Fruit fly (Drosophila melanogaster) whole organism, prepupa: ENCODE measurements around the gene CG13385.

Experiments used
- CG10631 ChIP-seq: fragments of 200-800 bp; sonication (Bioruptor generic); optimal IDR thresholded peaks from 2 replicates; lab custom pipeline; 2016; ENCODE audit warnings: missing biosample characterization, missing genetic modification characterization
- CG10669 ChIP-seq: fragments of 200-800 bp; sonication (Bioruptor generic); optimal IDR thresholded peaks from 3 replicates; lab custom pipeline; 2018; ENCODE audit warnings: missing biosample characterization, mild to moderate bottlenecking, missing genetic modification characterization, moderate library complexity
- CG11902 ChIP-seq: fragments of 200-800 bp; sonication (Bioruptor generic); optimal IDR thresholded peaks from 3 replicates; lab custom pipeline; 2016; ENCODE audit warnings: missing biosample characterization, missing genetic modification characterization
- CG1621 ChIP-seq: fragments of 200-800 bp; sonication (Bioruptor generic); optimal IDR thresholded peaks from 3 replicates; lab custom pipeline; 2018; ENCODE audit warnings: missing biosample characterization, mild to moderate bottlenecking, missing genetic modification characterization
- CG6854 ChIP-seq: fragments of 200-800 bp; sonication (Bioruptor generic); optimal IDR thresholded peaks from 2 replicates; lab custom pipeline; 2017; ENCODE audit warnings: missing biosample characterization, mild to moderate bottlenecking, missing genetic modification characterization
- Eip75B ChIP-seq: fragments of 200-800 bp; sonication (Bioruptor generic); optimal IDR thresholded peaks from 3 replicates; lab custom pipeline; 2016; ENCODE audit warnings: missing biosample characterization, missing genetic modification characterization
- Lpt ChIP-seq: fragments of 200-800 bp; sonication (Bioruptor generic); optimal IDR thresholded peaks from 3 replicates; lab custom pipeline; 2016; ENCODE audit warnings: missing biosample characterization, missing genetic modification characterization
- Met ChIP-seq: fragments of 200-800 bp; sonication (Bioruptor generic); optimal IDR thresholded peaks from 3 replicates; lab custom pipeline; 2016; ENCODE audit warnings: missing biosample characterization, missing genetic modification characterization
- dac ChIP-seq: fragments of 200-800 bp; sonication (Bioruptor generic); optimal IDR thresholded peaks from 2 replicates; lab custom pipeline; 2017; ENCODE audit warnings: missing biosample characterization, mild to moderate bottlenecking, missing genetic modification characterization

dm6 chr2L:8416350-8417046 lies 20.0 kb downstream of the CG13385 start:
- peak; percentile 89 for TF ChIP-seq Eip75B (GFP tag; lab: Kevin White, UChicago)
- peak; percentile 77 for TF ChIP-seq CG10669 (GFP tag; lab: Kevin White, UChicago)
- TF ChIP-seq CG10631 (GFP tag; lab: Kevin White, UChicago) = peak; percentile 73
- TF ChIP-seq dac (GFP tag; lab: Kevin White, UChicago) = peak; percentile 14
- TF ChIP-seq Met (GFP tag; lab: Kevin White, UChicago) = peak; percentile 80
- TF ChIP-seq CG1621 = peak; percentile 71
- peak; percentile 6 for TF ChIP-seq CG6854
- TF ChIP-seq CG11902 (GFP tag; lab: Kevin White, UChicago) = peak; percentile 30
- peak; percentile 67 for TF ChIP-seq Lpt (GFP tag; lab: Kevin White, UChicago)
